Worm (Caenorhabditis elegans): ENCODE results near the gene C55B6.1.

Gene C55B6.1

DNA sequence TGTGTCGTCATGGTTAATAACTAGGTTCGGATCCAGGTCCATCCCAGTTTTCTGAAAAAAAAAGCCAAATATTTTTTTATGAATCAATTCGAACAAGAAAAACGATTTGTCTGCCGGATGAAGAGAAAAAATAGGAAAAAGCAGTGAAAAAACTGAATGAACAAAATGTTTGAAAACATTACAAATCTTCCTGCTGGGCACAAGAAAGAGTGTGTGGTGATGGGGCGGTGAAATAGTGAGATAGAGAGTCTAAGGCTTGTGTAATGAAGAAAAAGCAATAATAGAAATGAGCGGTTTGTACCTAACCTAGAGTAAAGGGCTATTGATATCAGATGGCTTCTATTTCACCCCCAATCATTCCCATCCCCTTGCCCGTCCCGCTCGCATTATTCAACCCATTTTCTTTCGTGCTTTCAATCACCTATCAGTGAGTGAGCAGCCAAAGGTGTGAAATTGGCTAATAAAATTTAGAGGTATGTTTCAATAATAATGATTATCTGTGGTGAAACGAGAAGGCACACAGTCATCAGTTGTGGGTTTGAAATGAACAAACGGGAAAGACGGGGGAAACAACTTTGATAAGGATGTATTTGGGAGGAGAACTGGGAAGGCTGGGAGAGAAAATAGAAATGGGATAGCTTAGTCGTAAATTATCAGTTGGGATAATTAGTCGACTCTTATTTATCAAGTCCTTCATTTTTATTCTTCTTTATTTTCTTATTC is 29.4 kb upstream of the C55B6.1 start, which contains the start of gene bar-1:
Gene bar-1 (minus strand): TSS at position 51 of the 723 bp plus-strand sequence.
- TF ChIP-seq aly-1 (tag; optimal IDR thresholded peaks at IDR 0.05) = no peak
- TF ChIP-seq sea-1 (GFP tag; conservative IDR thresholded peaks at IDR 0.05) = no peak
- no peak for TF ChIP-seq flt-1 (GFP tag; IDR thresholded peaks at IDR 0.05)
- TF ChIP-seq ets-7 (tag; optimal IDR thresholded peaks at IDR 0.05) = no peak
- no peak for TF ChIP-seq hmg-4 (GFP tag; optimal IDR thresholded peaks at IDR 0.05)
- no peak for TF ChIP-seq B0310.2 (tag; optimal IDR thresholded peaks at IDR 0.05)
- no peak for TF ChIP-seq pes-1 (GFP tag; IDR thresholded peaks at IDR 0.05)
- no peak for TF ChIP-seq ceh-36 (tag; optimal IDR thresholded peaks at IDR 0.05)

DNA sequence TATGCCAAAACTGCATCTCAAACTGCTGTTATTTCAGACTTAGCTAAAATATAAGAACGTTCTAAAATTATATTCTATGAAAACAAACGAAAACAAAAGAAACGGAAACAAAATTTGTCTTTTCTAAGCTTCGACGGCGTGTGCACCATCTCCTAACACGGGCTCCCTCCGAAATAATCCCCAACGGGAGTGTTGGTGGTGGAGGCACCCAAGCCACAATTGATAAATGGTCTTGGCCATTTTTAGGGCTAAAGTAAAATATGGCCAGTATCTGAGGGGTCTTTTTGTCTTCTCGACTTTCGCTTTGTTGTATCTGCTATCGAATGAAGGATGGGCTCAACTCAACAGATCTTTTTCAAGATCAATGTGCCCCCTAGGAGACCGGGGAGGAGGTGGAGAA is 24.8 kb upstream of the C55B6.1 start:
- TF ChIP-seq scrt-1 (GFP tag; IDR thresholded peaks at IDR 0.05) (no peak), hmg-4 (GFP tag; optimal IDR thresholded peaks at IDR 0.05) (no peak), tbx-37 (GFP tag; conservative IDR thresholded peaks at IDR 0.05) (no peak), B0310.2 (tag; optimal IDR thresholded peaks at IDR 0.05) (no peak), pes-1 (GFP tag; IDR thresholded peaks at IDR 0.05) (no peak), ama-1 (optimal IDR thresholded peaks at IDR 0.05) (no peak), hnd-1 (tag; optimal IDR thresholded peaks at IDR 0.05) (no peak), aly-1 (tag; optimal IDR thresholded peaks at IDR 0.05) (no peak), F13C5.2 (tag; optimal IDR thresholded peaks at IDR 0.05) (no peak), ceh-36 (tag; optimal IDR thresholded peaks at IDR 0.05) (no peak), flt-1 (GFP tag; IDR thresholded peaks at IDR 0.05) (no peak), hmbx-1 (tag; optimal IDR thresholded peaks at IDR 0.05) (no peak), ceh-13 (GFP tag; optimal IDR thresholded peaks at IDR 0.05) (no peak), tra-4 (tag; optimal IDR thresholded peaks at IDR 0.05) (no peak), sea-1 (GFP tag; conservative IDR thresholded peaks at IDR 0.05) (no peak)

DNA sequence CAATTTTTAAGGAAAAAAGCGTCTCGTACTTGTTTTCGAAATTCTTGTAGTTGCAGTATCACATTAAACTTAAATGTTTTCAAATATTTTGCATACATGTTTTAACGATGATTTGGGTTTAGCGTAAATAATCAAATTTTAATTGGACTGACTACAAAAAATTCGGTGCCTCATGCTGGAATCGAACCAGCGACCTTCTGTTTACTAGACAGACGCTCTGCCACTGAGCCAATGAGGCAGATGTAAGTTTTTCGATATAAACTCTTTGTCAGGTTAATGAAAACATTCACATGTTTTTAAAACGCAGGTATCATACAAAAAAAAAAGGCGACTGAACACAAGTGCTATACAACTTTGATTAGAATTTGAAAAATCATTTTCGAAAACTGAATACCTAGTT is 23.3 kb upstream of the C55B6.1 start:
- no peak for TF ChIP-seq tra-4 (tag; optimal IDR thresholded peaks at IDR 0.05)
- no peak for TF ChIP-seq F13C5.2 (tag; optimal IDR thresholded peaks at IDR 0.05)
- no peak for TF ChIP-seq aly-1 (tag; optimal IDR thresholded peaks at IDR 0.05)
- TF ChIP-seq tbx-37 (GFP tag; conservative IDR thresholded peaks at IDR 0.05) = no peak
- no peak for TF ChIP-seq ama-1 (optimal IDR thresholded peaks at IDR 0.05)
- no peak for TF ChIP-seq tbx-11 (GFP tag; IDR thresholded peaks at IDR 0.05)
- TF ChIP-seq hmbx-1 (tag; optimal IDR thresholded peaks at IDR 0.05) = no peak
- TF ChIP-seq ceh-36 (tag; optimal IDR thresholded peaks at IDR 0.05) = no peak
- TF ChIP-seq B0310.2 (tag; optimal IDR thresholded peaks at IDR 0.05) = no peak
- no peak for TF ChIP-seq ceh-13 (GFP tag; optimal IDR thresholded peaks at IDR 0.05)
- no peak for TF ChIP-seq hnd-1 (tag; optimal IDR thresholded peaks at IDR 0.05)
- no peak for TF ChIP-seq scrt-1 (GFP tag; IDR thresholded peaks at IDR 0.05)
- TF ChIP-seq hmg-4 (GFP tag; optimal IDR thresholded peaks at IDR 0.05) = no peak
- TF ChIP-seq pes-1 (GFP tag; IDR thresholded peaks at IDR 0.05) = no peak
- no peak for TF ChIP-seq flt-1 (GFP tag; IDR thresholded peaks at IDR 0.05)
- TF ChIP-seq sea-1 (GFP tag; conservative IDR thresholded peaks at IDR 0.05) = no peak
- TF ChIP-seq ets-7 (tag; optimal IDR thresholded peaks at IDR 0.05) = no peak

DNA sequence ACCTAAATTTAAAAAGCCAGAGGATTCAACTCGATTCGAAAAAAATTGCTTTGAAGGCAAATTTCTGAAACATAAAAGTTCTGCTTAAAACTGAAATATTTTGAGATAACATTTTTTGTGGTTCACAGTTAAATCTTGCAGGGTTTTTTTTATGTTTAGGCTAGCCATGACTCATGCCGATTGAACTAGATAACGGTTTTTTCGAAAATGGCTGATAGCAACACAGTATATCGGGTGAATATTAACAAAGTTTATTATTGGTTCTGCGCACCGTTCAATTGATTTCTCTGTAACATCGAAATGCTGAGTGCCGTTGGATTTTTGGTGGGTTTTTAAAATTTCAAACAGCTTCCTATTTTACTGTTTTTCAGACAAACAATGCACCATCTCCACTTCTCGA is 22.8 kb upstream of the C55B6.1 start, which contains the start of gene F43E12.1:
Gene F43E12.1 (plus strand): TSS at position 301 of the 400 bp plus-strand sequence.
- TF ChIP-seq aly-1 (tag; optimal IDR thresholded peaks at IDR 0.05) = no peak
- no peak for TF ChIP-seq ceh-36 (tag; optimal IDR thresholded peaks at IDR 0.05)
- no peak for TF ChIP-seq hmg-4 (GFP tag; optimal IDR thresholded peaks at IDR 0.05)
- no peak for TF ChIP-seq sea-1 (GFP tag; conservative IDR thresholded peaks at IDR 0.05)
- TF ChIP-seq flt-1 (GFP tag; IDR thresholded peaks at IDR 0.05) = no peak
- no peak for TF ChIP-seq ama-1 (optimal IDR thresholded peaks at IDR 0.05)
- no peak for TF ChIP-seq F13C5.2 (tag; optimal IDR thresholded peaks at IDR 0.05)
- TF ChIP-seq hnd-1 (tag; optimal IDR thresholded peaks at IDR 0.05) = no peak
- no peak for TF ChIP-seq scrt-1 (GFP tag; IDR thresholded peaks at IDR 0.05)
- TF ChIP-seq tra-4 (tag; optimal IDR thresholded peaks at IDR 0.05) = no peak

ce11 chrX:7181627-7182026 is 18.5 kb upstream of the C55B6.1 start:
- TF ChIP-seq F13C5.2 (tag; optimal IDR thresholded peaks at IDR 0.05) (no peak), hmg-4 (GFP tag; optimal IDR thresholded peaks at IDR 0.05) (no peak), flt-1 (GFP tag; IDR thresholded peaks at IDR 0.05) (no peak), pes-1 (GFP tag; IDR thresholded peaks at IDR 0.05) (no peak), sea-1 (GFP tag; conservative IDR thresholded peaks at IDR 0.05) (no peak), ceh-36 (tag; optimal IDR thresholded peaks at IDR 0.05) (no peak), hmbx-1 (tag; optimal IDR thresholded peaks at IDR 0.05) (no peak), tbx-37 (GFP tag; conservative IDR thresholded peaks at IDR 0.05) (no peak), ets-7 (tag; optimal IDR thresholded peaks at IDR 0.05) (no peak), hnd-1 (tag; optimal IDR thresholded peaks at IDR 0.05) (no peak), ceh-13 (GFP tag; optimal IDR thresholded peaks at IDR 0.05) (no peak), scrt-1 (GFP tag; IDR thresholded peaks at IDR 0.05) (no peak), aly-1 (tag; optimal IDR thresholded peaks at IDR 0.05) (no peak)

DNA sequence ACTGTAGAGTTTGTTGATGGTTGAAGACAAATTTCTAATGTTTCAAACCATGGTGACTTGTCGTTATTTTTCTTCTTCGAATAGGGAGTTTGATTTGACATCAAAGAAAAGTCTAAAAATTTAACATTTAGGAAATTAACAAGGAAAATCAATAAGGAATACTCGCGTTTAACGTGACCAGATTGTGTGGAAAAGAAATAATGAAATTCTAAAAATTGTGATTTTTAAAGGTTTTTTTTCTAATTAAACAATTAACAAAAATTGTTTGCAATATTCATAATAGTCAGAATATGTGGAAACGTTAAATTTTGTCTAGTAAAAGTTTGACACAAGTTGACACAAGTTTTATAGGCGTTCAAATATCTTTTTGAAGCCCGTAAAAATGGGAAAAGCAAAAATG is 12.6 kb upstream of the C55B6.1 start, which contains the start of gene C55B6.4:
Gene C55B6.4 (minus strand): TSS at position 101 of the 400 bp plus-strand sequence.
- no peak for TF ChIP-seq sea-1 (GFP tag; conservative IDR thresholded peaks at IDR 0.05)
- no peak for TF ChIP-seq hmbx-1 (tag; optimal IDR thresholded peaks at IDR 0.05)
- no peak for TF ChIP-seq ceh-36 (tag; optimal IDR thresholded peaks at IDR 0.05)
- no peak for TF ChIP-seq hnd-1 (tag; optimal IDR thresholded peaks at IDR 0.05)
- no peak for TF ChIP-seq tbx-37 (GFP tag; conservative IDR thresholded peaks at IDR 0.05)
- TF ChIP-seq ets-7 (tag; optimal IDR thresholded peaks at IDR 0.05) = no peak
- no peak for TF ChIP-seq B0310.2 (tag; optimal IDR thresholded peaks at IDR 0.05)
- TF ChIP-seq flt-1 (GFP tag; IDR thresholded peaks at IDR 0.05) = no peak
- TF ChIP-seq ama-1 (optimal IDR thresholded peaks at IDR 0.05) = no peak
- TF ChIP-seq ceh-13 (GFP tag; optimal IDR thresholded peaks at IDR 0.05) = no peak

ce11 chrX:7191882-7192281 is 8.3 kb upstream of the C55B6.1 start, which contains the start of gene C55B6.7:
C55B6.7 (minus strand) TSS chrX:7191982.
- TF ChIP-seq hnd-1 (tag; optimal IDR thresholded peaks at IDR 0.05) = no peak
- no peak for TF ChIP-seq ceh-13 (GFP tag; optimal IDR thresholded peaks at IDR 0.05)
- TF ChIP-seq tbx-37 (GFP tag; conservative IDR thresholded peaks at IDR 0.05) = no peak
- TF ChIP-seq scrt-1 (GFP tag; IDR thresholded peaks at IDR 0.05) = no peak
